Fruit fly (Drosophila melanogaster): ENCODE results near the gene eIF2beta.
A peak's percentile ranks its signal among the peaks of the same experiment; 100 is the strongest.

Gene eIF2beta

dm6 chr3L:12496428-12497344 is 29.8 kb downstream of the eIF2beta start, which contains the start of gene CG10657:
Gene CG10657, minus strand, starts transcription at chr3L:12497216.
- TF ChIP-seq CG34367 (tag; optimal IDR thresholded peaks at IDR 0.05) (no peak), rn (GFP tag; IDR thresholded peaks at IDR 0.05) (no peak), CG13204 (GFP tag; optimal IDR thresholded peaks at IDR 0.05) (no peak), fd96Ca (GFP tag; IDR thresholded peaks at IDR 0.05) (0 out of 3 replicates have a peak, but pooled peaks have one; percentile 15), CG4496 (GFP tag; IDR thresholded peaks at IDR 0.05) (0 out of 3 replicates have a peak, but pooled peaks have one; percentile 32), EcR (GFP tag; optimal IDR thresholded peaks at IDR 0.05) (no peak), CG32121 (GFP tag; IDR thresholded peaks at IDR 0.05) (peak; percentile 35; the same call in 1 of the 2 replicates), CG12605 (GFP tag; IDR thresholded peaks at IDR 0.05) (no peak), Pif1A (GFP tag; optimal IDR thresholded peaks at IDR 0.05) (no peak), Ets98B (GFP tag; IDR thresholded peaks at IDR 0.05) (no peak; the same call in 1 of the 2 replicates), CG14655 (GFP tag; optimal IDR thresholded peaks at IDR 0.05) (no peak), CG8159 (tag; optimal IDR thresholded peaks at IDR 0.05) (no peak), CG17806 (tag; optimal IDR thresholded peaks at IDR 0.05) (peak; percentile 6), Pif1B (GFP tag; optimal IDR thresholded peaks at IDR 0.05) (no peak), Snoo (tag; optimal IDR thresholded peaks at IDR 0.05) (no peak), CG8301 (tag; optimal IDR thresholded peaks at IDR 0.05) (no peak), CG9948 (tag; optimal IDR thresholded peaks at IDR 0.05) (peak; percentile 18), D1 (tag; optimal IDR thresholded peaks at IDR 0.05) (no peak), CG10348 (GFP tag; IDR thresholded peaks at IDR 0.05) (no peak), gl (tag; optimal IDR thresholded peaks at IDR 0.05) (no peak), CG15710 (tag; optimal IDR thresholded peaks at IDR 0.05) (peak; percentile 11)

DNA sequence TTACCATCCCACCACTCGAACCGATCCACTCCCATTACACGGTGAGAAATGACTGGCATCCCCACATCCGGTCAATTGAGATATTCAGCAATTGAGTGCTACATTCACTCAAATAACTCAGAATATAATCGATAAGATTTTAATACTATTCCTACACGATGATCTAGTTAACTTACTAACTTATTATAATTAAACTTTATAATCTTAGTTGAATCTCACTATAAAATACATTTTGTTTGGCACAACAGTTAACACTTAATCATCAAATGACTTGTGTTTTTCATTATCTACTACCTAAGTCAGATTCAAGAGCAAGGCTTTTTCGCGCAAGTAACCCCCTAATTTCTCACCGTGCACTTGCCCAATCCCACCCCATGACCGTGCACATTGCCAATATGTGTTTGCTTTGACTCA is 31.2 kb downstream of the eIF2beta start:
- TF ChIP-seq fd96Ca (GFP tag; IDR thresholded peaks at IDR 0.05) (peak; percentile 69; the same call in 2 of the 3 replicates), gl (tag; optimal IDR thresholded peaks at IDR 0.05) (peak; percentile 60), Snoo (tag; optimal IDR thresholded peaks at IDR 0.05) (peak; percentile 86), Ets98B (GFP tag; IDR thresholded peaks at IDR 0.05) (peak; percentile 67), EcR (GFP tag; optimal IDR thresholded peaks at IDR 0.05) (no peak), CG32121 (GFP tag; IDR thresholded peaks at IDR 0.05) (peak; percentile 73), CG10348 (GFP tag; IDR thresholded peaks at IDR 0.05) (peak; percentile 20; the same call in 1 of the 2 replicates), CG8301 (tag; optimal IDR thresholded peaks at IDR 0.05) (peak; percentile 92), rn (GFP tag; IDR thresholded peaks at IDR 0.05) (0 out of 2 replicates have a peak, but pooled peaks have one; percentile 25), Pif1A (GFP tag; optimal IDR thresholded peaks at IDR 0.05) (peak; percentile 84), CG4496 (GFP tag; IDR thresholded peaks at IDR 0.05) (no peak; the same call in none of the 3 replicates), CG14655 (GFP tag; optimal IDR thresholded peaks at IDR 0.05) (peak; percentile 95), CG8159 (tag; optimal IDR thresholded peaks at IDR 0.05) (peak; percentile 87), CG12605 (GFP tag; IDR thresholded peaks at IDR 0.05) (0 out of 2 replicates have a peak, but pooled peaks have one; percentile 20), D1 (tag; optimal IDR thresholded peaks at IDR 0.05) (peak; percentile 75), CG34367 (tag; optimal IDR thresholded peaks at IDR 0.05) (peak; percentile 75), CG15710 (tag; optimal IDR thresholded peaks at IDR 0.05) (peak; percentile 85), CG9948 (tag; optimal IDR thresholded peaks at IDR 0.05) (peak; percentile 82), Pif1B (GFP tag; optimal IDR thresholded peaks at IDR 0.05) (peak; percentile 83), CG13204 (GFP tag; optimal IDR thresholded peaks at IDR 0.05) (no peak), CG17806 (tag; optimal IDR thresholded peaks at IDR 0.05) (peak; percentile 76)

dm6 chr3L:12494273-12494672 is 32.3 kb downstream of the eIF2beta start:
- TF ChIP-seq CG12605 (GFP tag; IDR thresholded peaks at IDR 0.05): no peak
- no peak for TF ChIP-seq CG34367 (tag; optimal IDR thresholded peaks at IDR 0.05)
- no peak for TF ChIP-seq CG14655 (GFP tag; optimal IDR thresholded peaks at IDR 0.05)
- TF ChIP-seq rn (GFP tag; IDR thresholded peaks at IDR 0.05): no peak
- no peak for TF ChIP-seq gl (tag; optimal IDR thresholded peaks at IDR 0.05)
- TF ChIP-seq CG9948 (tag; optimal IDR thresholded peaks at IDR 0.05): no peak
- TF ChIP-seq CG17806 (tag; optimal IDR thresholded peaks at IDR 0.05): no peak
- no peak for TF ChIP-seq CG10348 (GFP tag; IDR thresholded peaks at IDR 0.05)
- no peak for TF ChIP-seq CG13204 (GFP tag; optimal IDR thresholded peaks at IDR 0.05)
- TF ChIP-seq Snoo (tag; optimal IDR thresholded peaks at IDR 0.05): no peak
- no peak for TF ChIP-seq Pif1A (GFP tag; optimal IDR thresholded peaks at IDR 0.05)

dm6 chr3L:12490418-12491035 is 36.0 kb downstream of the eIF2beta start, which contains the start of gene CG10660:
Gene CG10660, minus strand, starts transcription at chr3L:12490676.
- TF ChIP-seq CG9948 (tag; optimal IDR thresholded peaks at IDR 0.05): peak; percentile 85
- TF ChIP-seq Snoo (tag; optimal IDR thresholded peaks at IDR 0.05): peak; percentile 85
- peak; percentile 81; the same call in 1 of the 2 replicates for TF ChIP-seq rn (GFP tag; IDR thresholded peaks at IDR 0.05)
- peak; percentile 89 for TF ChIP-seq CG17806 (tag; optimal IDR thresholded peaks at IDR 0.05)
- TF ChIP-seq CG8301 (tag; optimal IDR thresholded peaks at IDR 0.05): peak; percentile 94
- TF ChIP-seq D1 (tag; optimal IDR thresholded peaks at IDR 0.05): peak; percentile 69
- TF ChIP-seq CG32121 (GFP tag; IDR thresholded peaks at IDR 0.05): peak; percentile 95
- peak; percentile 89 for TF ChIP-seq CG34367 (tag; optimal IDR thresholded peaks at IDR 0.05)
- peak; percentile 96 for TF ChIP-seq CG4496 (GFP tag; IDR thresholded peaks at IDR 0.05)
- peak; percentile 89 for TF ChIP-seq CG8159 (tag; optimal IDR thresholded peaks at IDR 0.05)
- TF ChIP-seq CG13204 (GFP tag; optimal IDR thresholded peaks at IDR 0.05): peak; percentile 60
- TF ChIP-seq EcR (GFP tag; optimal IDR thresholded peaks at IDR 0.05): peak; percentile 50
- peak; percentile 93 for TF ChIP-seq CG12605 (GFP tag; IDR thresholded peaks at IDR 0.05)
- peak; percentile 94 for TF ChIP-seq CG14655 (GFP tag; optimal IDR thresholded peaks at IDR 0.05)
- peak; percentile 96 for TF ChIP-seq Pif1B (GFP tag; optimal IDR thresholded peaks at IDR 0.05)
- TF ChIP-seq Pif1A (GFP tag; optimal IDR thresholded peaks at IDR 0.05): peak; percentile 94
- peak; percentile 97 for TF ChIP-seq Ets98B (GFP tag; IDR thresholded peaks at IDR 0.05)
- peak; percentile 96 for TF ChIP-seq fd96Ca (GFP tag; IDR thresholded peaks at IDR 0.05)
- TF ChIP-seq gl (tag; optimal IDR thresholded peaks at IDR 0.05): peak; percentile 61
- peak; percentile 79; the same call in 1 of the 2 replicates for TF ChIP-seq CG10348 (GFP tag; IDR thresholded peaks at IDR 0.05)
- peak; percentile 87 for TF ChIP-seq CG15710 (tag; optimal IDR thresholded peaks at IDR 0.05)
